Worm (Caenorhabditis elegans) whole organism, midembryonic: ENCODE measurements around the gene sars-1.

Experiments
- T22C8.4 ChIP-seq: fragments of 200-800 bp; sonication (Bioruptor generic); IDR thresholded peaks from 2 replicates; pipeline ENCODE4 v1.3.6; 2022; ENCODE audit warnings: missing genetic modification characterization, missing compliant biosample characterization
- cog-1 ChIP-seq: sonication (generic microtip); optimal IDR thresholded peaks from 2 replicates; lab custom pipeline; 2016; ENCODE audit warnings: missing genetic modification characterization, missing compliant biosample characterization
- flt-1 ChIP-seq: fragments of 200-800 bp; sonication (Bioruptor generic); IDR thresholded peaks from 2 replicates; pipeline ENCODE4 v1.3.6; 2022; ENCODE audit warnings: missing genetic modification characterization, missing compliant biosample characterization
- klf-2 ChIP-seq: fragments of 200-800 bp; sonication (Bioruptor generic); conservative IDR thresholded peaks from 2 replicates; pipeline ENCODE4 v1.3.6; 2022; ENCODE audit warnings: missing genetic modification reagents, missing genetic modification characterization, missing compliant biosample characterization
- med-1 ChIP-seq: sonication (generic microtip); optimal IDR thresholded peaks from 2 replicates; lab custom pipeline; 2017; ENCODE audit warnings: missing genetic modification characterization, mild to moderate bottlenecking, missing compliant biosample characterization, antibody characterized with exemption, missing genetic modification reagents; ENCODE audit not compliant: insufficient read depth
- ref-1 ChIP-seq: fragments of 200-800 bp; sonication (Bioruptor generic); conservative IDR thresholded peaks from 2 replicates; pipeline ENCODE4 v1.3.6; 2022; ENCODE audit warnings: missing genetic modification reagents, missing genetic modification characterization, missing compliant biosample characterization
- tab-1 ChIP-seq: fragments of 200-800 bp; sonication (Bioruptor generic); IDR thresholded peaks from 2 replicates; pipeline ENCODE4 v1.3.6; 2022; ENCODE audit warnings: missing genetic modification characterization, missing compliant biosample characterization
- ztf-23 ChIP-seq: fragments of 200-800 bp; sonication (Bioruptor generic); IDR thresholded peaks from 2 replicates; pipeline ENCODE4 v1.3.6; 2022; ENCODE audit warnings: missing genetic modification reagents, missing genetic modification characterization, missing compliant biosample characterization
- ztf-29 ChIP-seq: fragments of 200-800 bp; sonication (Bioruptor generic); IDR thresholded peaks from 2 replicates; pipeline ENCODE4 v1.3.6; 2022; ENCODE audit warnings: missing genetic modification reagents, missing genetic modification characterization, missing compliant biosample characterization

Gene sars-1

ce11 chrIV:10003372-10003771, at the start of gene sars-1, which contains the start of gene C47E12.2:
TSS of gene sars-1 (plus strand) at chrIV:10003726.
TSS of gene C47E12.2 (minus strand) at chrIV:10003502.
- TF ChIP-seq ztf-23 (GFP tag; lab: Robert Waterston, UW): no peak
- TF ChIP-seq flt-1 (GFP tag; lab: Robert Waterston, UW): no peak
- no peak for TF ChIP-seq ref-1 (GFP tag; lab: Robert Waterston, UW)
- TF ChIP-seq T22C8.4: no peak
- TF ChIP-seq tab-1 (GFP tag; lab: Robert Waterston, UW): no peak
- no peak for TF ChIP-seq cog-1 (tag; lab: Kevin White, UChicago)
- no peak for TF ChIP-seq klf-2 (GFP tag; lab: Robert Waterston, UW)

ce11 chrIV:9963945-9964344, 39.6 kb upstream of the sars-1 start, which contains the start of gene T13H10.2:
TSS of gene T13H10.2 (plus strand) at chrIV:9964245.
- TF ChIP-seq flt-1 (GFP tag; lab: Robert Waterston, UW): no peak
- no peak for TF ChIP-seq klf-2 (GFP tag; lab: Robert Waterston, UW)
- TF ChIP-seq cog-1 (tag; lab: Kevin White, UChicago): no peak
- no peak for TF ChIP-seq ztf-23 (GFP tag; lab: Robert Waterston, UW)
- no peak for TF ChIP-seq tab-1 (GFP tag; lab: Robert Waterston, UW)
- no peak for TF ChIP-seq med-1 (GFP tag; lab: Kevin White, UChicago)
- no peak for TF ChIP-seq ztf-29 (GFP tag; lab: Robert Waterston, UW)
- TF ChIP-seq ref-1 (GFP tag; lab: Robert Waterston, UW): no peak
- TF ChIP-seq T22C8.4: no peak

- TF ChIP-seq cog-1 (tag; lab: Kevin White, UChicago) (no peak), ref-1 (GFP tag; lab: Robert Waterston, UW) (no peak), tab-1 (GFP tag; lab: Robert Waterston, UW) (no peak), klf-2 (GFP tag; lab: Robert Waterston, UW) (no peak), ztf-23 (GFP tag; lab: Robert Waterston, UW) (no peak)
Observed at ce11 chrIV:9969081-9969480, 34.4 kb upstream of the sars-1 start, which contains the start of the genes kin-5 and C47E12.11. TSS of gene kin-5 (minus strand) at chrIV:9969181. TSS of gene C47E12.11 (plus strand) at chrIV:9969400.

- TF ChIP-seq ztf-23 (GFP tag; lab: Robert Waterston, UW) (no peak), med-1 (GFP tag; lab: Kevin White, UChicago) (no peak)
Observed at ce11 chrIV:9972629-9973028, 30.9 kb upstream of the sars-1 start, which contains the start of the genes C47E12.12 and C47E12.10. TSS of gene C47E12.12 (minus strand) at chrIV:9972729. TSS of gene C47E12.10 (plus strand) at chrIV:9972800.

- TF ChIP-seq med-1 (GFP tag; lab: Kevin White, UChicago): no peak
- TF ChIP-seq cog-1 (tag; lab: Kevin White, UChicago): no peak
- no peak for TF ChIP-seq klf-2 (GFP tag; lab: Robert Waterston, UW)
- no peak for TF ChIP-seq T22C8.4
- no peak for TF ChIP-seq ztf-29 (GFP tag; lab: Robert Waterston, UW)
- TF ChIP-seq tab-1 (GFP tag; lab: Robert Waterston, UW): no peak
- TF ChIP-seq ztf-23 (GFP tag; lab: Robert Waterston, UW): no peak
- TF ChIP-seq ref-1 (GFP tag; lab: Robert Waterston, UW): no peak
- TF ChIP-seq flt-1 (GFP tag; lab: Robert Waterston, UW): no peak
Observed at ce11 chrIV:9974392-9974791, 29.1 kb upstream of the sars-1 start, which contains the start of gene C47E12.9. TSS of gene C47E12.9 (plus strand) at chrIV:9974692.

- TF ChIP-seq med-1 (GFP tag; lab: Kevin White, UChicago) (no peak), klf-2 (GFP tag; lab: Robert Waterston, UW) (no peak), T22C8.4 (no peak), flt-1 (GFP tag; lab: Robert Waterston, UW) (no peak), cog-1 (tag; lab: Kevin White, UChicago) (no peak)
Observed at ce11 chrIV:9976284-9976683, 27.2 kb upstream of the sars-1 start, which contains the start of gene C47E12.14. TSS of gene C47E12.14 (minus strand) at chrIV:9976384.

ce11 chrIV:9977602-9978172, 25.8 kb upstream of the sars-1 start, which contains the start of gene dhp-2:
TSS of gene dhp-2 (plus strand) at chrIV:9978122.
- TF ChIP-seq cog-1 (tag; lab: Kevin White, UChicago): no peak
- TF ChIP-seq ref-1 (GFP tag; lab: Robert Waterston, UW): no peak
- TF ChIP-seq klf-2 (GFP tag; lab: Robert Waterston, UW): no peak
- TF ChIP-seq ztf-23 (GFP tag; lab: Robert Waterston, UW): no peak
- TF ChIP-seq tab-1 (GFP tag; lab: Robert Waterston, UW): no peak
- TF ChIP-seq ztf-29 (GFP tag; lab: Robert Waterston, UW): no peak
- no peak for TF ChIP-seq T22C8.4
- no peak for TF ChIP-seq med-1 (GFP tag; lab: Kevin White, UChicago)
- no peak for TF ChIP-seq flt-1 (GFP tag; lab: Robert Waterston, UW)

- TF ChIP-seq med-1 (GFP tag; lab: Kevin White, UChicago): no peak
- no peak for TF ChIP-seq tab-1 (GFP tag; lab: Robert Waterston, UW)
- TF ChIP-seq T22C8.4: no peak
- TF ChIP-seq klf-2 (GFP tag; lab: Robert Waterston, UW): no peak
- TF ChIP-seq flt-1 (GFP tag; lab: Robert Waterston, UW): no peak
- no peak for TF ChIP-seq ztf-29 (GFP tag; lab: Robert Waterston, UW)
- TF ChIP-seq ref-1 (GFP tag; lab: Robert Waterston, UW): no peak
- no peak for TF ChIP-seq ztf-23 (GFP tag; lab: Robert Waterston, UW)
Observed at ce11 chrIV:9982226-9982794, 21.2 kb upstream of the sars-1 start, which contains the start of gene rrp-1. TSS of gene rrp-1 (minus strand) at chrIV:9982276.

- TF ChIP-seq ref-1 (GFP tag; lab: Robert Waterston, UW) (no peak), ztf-29 (GFP tag; lab: Robert Waterston, UW) (no peak), klf-2 (GFP tag; lab: Robert Waterston, UW) (no peak), T22C8.4 (no peak), cog-1 (tag; lab: Kevin White, UChicago) (no peak), med-1 (GFP tag; lab: Kevin White, UChicago) (no peak), tab-1 (GFP tag; lab: Robert Waterston, UW) (no peak), ztf-23 (GFP tag; lab: Robert Waterston, UW) (no peak), flt-1 (GFP tag; lab: Robert Waterston, UW) (no peak)
Observed at ce11 chrIV:9982895-9983294, 20.6 kb upstream of the sars-1 start, which contains the start of gene mam-2. TSS of gene mam-2 (plus strand) at chrIV:9983195.
